Worm (Caenorhabditis elegans) whole organism, L4/young adult: ENCODE data around the gene Y71H2AM.1.

Source experiments
- W03F9.2 ChIP-seq: fragments of 150-350 bp; optimal IDR thresholded peaks from 2 replicates; lab custom pipeline; 2014; ENCODE audit warnings: missing biosample characterization, missing genetic modification characterization
- dao-5 ChIP-seq: sonication (generic microtip); optimal IDR thresholded peaks from 2 replicates; lab custom pipeline; 2016; ENCODE audit warnings: missing genotype, missing genetic modification characterization, moderate library complexity, missing compliant biosample characterization
- him-1 ChIP-seq: sonication (generic microtip); optimal IDR thresholded peaks from 2 replicates; lab custom pipeline; 2016; ENCODE audit warnings: missing genotype, missing genetic modification reagents, missing genetic modification characterization, missing compliant biosample characterization

ce11 chrIII:2795442-2796023, 31.3 kb upstream of the Y71H2AM.1 start:
- TF ChIP-seq W03F9.2 (no peak), him-1 (tag; lab: Kevin White, UChicago) (no peak), dao-5 (tag; lab: Kevin White, UChicago) (no peak)
